Fruit fly (Drosophila melanogaster) whole organism, embryonic: Measurements from ENCODE around the gene CG14995.

Experiments
- Awh ChIP-seq: fragments of 200-800 bp; sonication (Bioruptor generic); IDR thresholded peaks from 2 replicates; pipeline ENCODE4, ENCODE4 v1.3.6; 2022; ENCODE audit warnings: missing biosample characterization, missing genetic modification characterization
- CG11398 ChIP-seq: fragments of 200-800 bp; sonication (Bioruptor generic); optimal IDR thresholded peaks from 2 replicates; lab custom pipeline; 2016; ENCODE audit warnings: missing biosample characterization, missing genetic modification characterization
- CG12104 ChIP-seq: fragments of 200-800 bp; sonication (Bioruptor generic); optimal IDR thresholded peaks from 3 replicates; lab custom pipeline; 2016; ENCODE audit warnings: missing biosample characterization, missing genetic modification characterization
- CG17829 ChIP-seq: fragments of 200-800 bp; optimal IDR thresholded peaks from 2 replicates; lab custom pipeline; 2019; ENCODE audit warnings: missing biosample characterization, mild to moderate bottlenecking, missing genetic modification characterization, moderate library complexity
- CG18476 ChIP-seq: fragments of 200-800 bp; sonication (Bioruptor generic); optimal IDR thresholded peaks from 2 replicates; lab custom pipeline; 2016; ENCODE audit warnings: missing biosample characterization, mild to moderate bottlenecking, missing genetic modification characterization
- CG18599 ChIP-seq: fragments of 200-800 bp; sonication (Bioruptor generic); optimal IDR thresholded peaks from 3 replicates; lab custom pipeline; 2017; ENCODE audit warnings: missing biosample characterization, missing genetic modification characterization, mild to moderate bottlenecking, moderate library complexity, missing genetic modification reagents
- CG2712 ChIP-seq: fragments of 200-800 bp; optimal IDR thresholded peaks from 3 replicates; lab custom pipeline; 2019; ENCODE audit warnings: missing biosample characterization, mild to moderate bottlenecking, missing genetic modification characterization, moderate library complexity
- CG31224 ChIP-seq: fragments of 200-800 bp; sonication (Bioruptor generic); IDR thresholded peaks from 2 replicates; pipeline ENCODE4 v1.3.6; 2022; ENCODE audit warnings: missing biosample characterization, missing genetic modification characterization
- CG3163 ChIP-seq: fragments of 200-800 bp; sonication (Bioruptor generic); optimal IDR thresholded peaks from 3 replicates; lab custom pipeline; 2016; ENCODE audit warnings: missing biosample characterization, missing genetic modification characterization
- CG3407 ChIP-seq: fragments of 200-800 bp; sonication (Bioruptor generic); optimal IDR thresholded peaks from 2 replicates; lab custom pipeline; 2018; ENCODE audit warnings: missing biosample characterization, mild to moderate bottlenecking, missing genetic modification characterization
- CG34422 ChIP-seq: fragments of 200-800 bp; sonication (Bioruptor generic); IDR thresholded peaks from 3 replicates; pipeline ENCODE4 v1.3.6; 2022; ENCODE audit warnings: missing biosample characterization, missing genetic modification characterization
- CG5245 ChIP-seq: fragments of 200-800 bp; sonication (Bioruptor generic); optimal IDR thresholded peaks from 3 replicates; lab custom pipeline; 2016; ENCODE audit warnings: missing biosample characterization, missing genetic modification characterization
- CG6654 ChIP-seq: fragments of 200-800 bp; sonication (Bioruptor generic); optimal IDR thresholded peaks from 2 replicates; lab custom pipeline; 2017; ENCODE audit warnings: missing biosample characterization, mild to moderate bottlenecking, missing genetic modification characterization
- CG9797 ChIP-seq: fragments of 200-800 bp; sonication (Bioruptor generic); optimal IDR thresholded peaks from 3 replicates; lab custom pipeline; 2018; ENCODE audit warnings: missing biosample characterization, mild to moderate bottlenecking, missing genetic modification characterization
- Chrac-16 ChIP-seq: fragments of 200-800 bp; sonication (Bioruptor generic); optimal IDR thresholded peaks from 3 replicates; lab custom pipeline; 2016; ENCODE audit warnings: missing biosample characterization, missing genetic modification characterization
- ERR ChIP-seq: fragments of 200-800 bp; sonication (Bioruptor generic); optimal IDR thresholded peaks from 2 replicates; lab custom pipeline; 2016; ENCODE audit warnings: missing biosample characterization, missing genetic modification characterization
- Ets97D ChIP-seq: fragments of 200-800 bp; sonication (Bioruptor generic); optimal IDR thresholded peaks from 3 replicates; lab custom pipeline; 2016; ENCODE audit warnings: missing biosample characterization, missing genetic modification characterization
- HLH3B ChIP-seq: fragments of 200-800 bp; sonication (Bioruptor generic); IDR thresholded peaks from 2 replicates; pipeline ENCODE4 v1.3.6; 2022; ENCODE audit warnings: missing biosample characterization, missing genetic modification characterization
- Hmx ChIP-seq: fragments of 200-800 bp; sonication (Bioruptor generic); optimal IDR thresholded peaks from 2 replicates; lab custom pipeline; 2016; ENCODE audit warnings: missing biosample characterization, missing genetic modification characterization
- Hr3 ChIP-seq: fragments of 200-800 bp; sonication (Bioruptor generic); optimal IDR thresholded peaks from 3 replicates; lab custom pipeline; 2016; ENCODE audit warnings: missing biosample characterization, missing genetic modification characterization
- Hr78 ChIP-seq, 2 experiments: fragments of 200-800 bp in 1 of 2; fragments of >200 bp in 1 of 2; sonication (Bioruptor generic) in 1 of 2; optimal IDR thresholded peaks; 2 replicates each; lab custom pipeline; 2017 to 2019; ENCODE audit warnings: missing biosample characterization in 2 of 2, missing genetic modification characterization in 2 of 2, mild to moderate bottlenecking in 1 of 2, moderate library complexity in 1 of 2
- Jarid2 ChIP-seq: fragments of 200-800 bp; sonication (Bioruptor generic); optimal IDR thresholded peaks from 3 replicates; lab custom pipeline; 2017; ENCODE audit warnings: mild to moderate bottlenecking, missing biosample characterization, missing genetic modification reagents, missing genetic modification characterization
- MESR4 ChIP-seq: fragments of 200-800 bp; sonication (Bioruptor generic); optimal IDR thresholded peaks from 2 replicates; lab custom pipeline; 2018; ENCODE audit warnings: missing biosample characterization, mild to moderate bottlenecking, missing genetic modification characterization, moderate library complexity
- Mad ChIP-seq: fragments of 200-800 bp; sonication (Bioruptor generic); optimal IDR thresholded peaks from 2 replicates; lab custom pipeline; 2016; ENCODE audit warnings: missing biosample characterization, missing genetic modification characterization
- Nf-YA ChIP-seq: fragments of 200-800 bp; sonication (Bioruptor generic); IDR thresholded peaks from 2 replicates; pipeline ENCODE4 v1.3.6; 2022; ENCODE audit warnings: missing biosample characterization, missing genetic modification characterization
- PHDP ChIP-seq: fragments of 200-800 bp; sonication (Bioruptor generic); optimal IDR thresholded peaks from 3 replicates; lab custom pipeline; 2018; ENCODE audit warnings: missing biosample characterization, mild to moderate bottlenecking, missing genetic modification characterization, moderate library complexity
- Ravus ChIP-seq: fragments of 200-800 bp; sonication (Bioruptor generic); IDR thresholded peaks from 2 replicates; pipeline ENCODE4 v1.3.6; 2022; ENCODE audit warnings: missing biosample characterization, missing genetic modification characterization
- TFAM ChIP-seq: fragments of 200-800 bp; sonication (Bioruptor generic); optimal IDR thresholded peaks from 2 replicates; lab custom pipeline; 2017; ENCODE audit warnings: missing biosample characterization, missing genetic modification characterization, inconsistent platforms
- abd-A ChIP-seq: fragments of 200-800 bp; sonication (Bioruptor generic); optimal IDR thresholded peaks from 3 replicates; lab custom pipeline; 2019; ENCODE audit warnings: missing biosample characterization, mild to moderate bottlenecking, missing genetic modification characterization, moderate library complexity
- br ChIP-seq: fragments of >200 bp; optimal IDR thresholded peaks from 2 replicates; lab custom pipeline; 2017
- chm ChIP-seq: fragments of 200-800 bp; sonication (Bioruptor generic); IDR thresholded peaks from 2 replicates; pipeline ENCODE4 v1.3.6; 2022; ENCODE audit warnings: missing biosample characterization, missing genetic modification characterization
- eve ChIP-seq, 2 experiments: fragments of >200 bp; optimal IDR thresholded peaks; 2 replicates each; lab custom pipeline; 2017; ENCODE audit warnings: missing biosample characterization in 2 of 2, missing genetic modification characterization in 2 of 2
- insv ChIP-seq, 2 experiments: fragments of 200-800 bp; sonication (Bioruptor generic); optimal IDR thresholded peaks; 3 replicates each; lab custom pipeline; 2016 to 2018; ENCODE audit warnings: missing biosample characterization in 2 of 2, missing genetic modification characterization in 2 of 2
- kah ChIP-seq: fragments of 200-800 bp; sonication (Bioruptor generic); optimal IDR thresholded peaks from 2 replicates; lab custom pipeline; 2018; ENCODE audit warnings: missing biosample characterization, mild to moderate bottlenecking, missing genetic modification characterization
- nau ChIP-seq: fragments of 200-800 bp; sonication (Bioruptor generic); optimal IDR thresholded peaks from 3 replicates; lab custom pipeline; 2017; ENCODE audit warnings: missing biosample characterization, mild to moderate bottlenecking, missing genetic modification characterization, missing genetic modification reagents
- nerfin-2 ChIP-seq: fragments of 200-800 bp; sonication (Bioruptor generic); IDR thresholded peaks from 2 replicates; pipeline ENCODE4 v1.3.6; 2022; ENCODE audit warnings: missing biosample characterization, missing genetic modification characterization; ENCODE audit not compliant: partially characterized antibody
- nmo ChIP-seq: fragments of 200-800 bp; sonication (Bioruptor generic); optimal IDR thresholded peaks from 2 replicates; lab custom pipeline; 2018; ENCODE audit warnings: missing biosample characterization, mild to moderate bottlenecking, missing genetic modification characterization, moderate library complexity
- pho ChIP-seq: fragments of 200-800 bp; sonication (Bioruptor generic); optimal IDR thresholded peaks from 2 replicates; lab custom pipeline; 2016; ENCODE audit warnings: missing biosample characterization, missing genetic modification characterization
- prd ChIP-seq, 3 experiments: fragments of >200 bp in 2 of 3; fragments of 200-800 bp in 1 of 3; sonication (Bioruptor generic) in 1 of 3; optimal IDR thresholded peaks in 2 of 3; IDR thresholded peaks in 1 of 3; 2 replicates in 2 of 3; 3 replicates in 1 of 3; pipeline versions ENCODE4 v1.3.6 to Lab custom; 2017 to 2022; ENCODE audit warnings: missing biosample characterization in 1 of 3, missing genetic modification characterization in 1 of 3
- pros ChIP-seq: fragments of 200-800 bp; sonication (Bioruptor generic); optimal IDR thresholded peaks from 3 replicates; lab custom pipeline; 2019; ENCODE audit warnings: missing biosample characterization, mild to moderate bottlenecking, missing genetic modification characterization, moderate library complexity
- sd ChIP-seq: fragments of 200-800 bp; sonication (Bioruptor generic); optimal IDR thresholded peaks from 3 replicates; lab custom pipeline; 2018; ENCODE audit warnings: missing biosample characterization, mild to moderate bottlenecking, missing genetic modification characterization, moderate library complexity
- sens ChIP-seq: fragments of 200-800 bp; sonication (Bioruptor generic); peaks from one replicate; lab custom pipeline; 2016; ENCODE audit warnings: missing biosample characterization, missing genetic modification characterization
- sr ChIP-seq: fragments of 200-800 bp; sonication (Bioruptor generic); IDR thresholded peaks from 3 replicates; pipeline ENCODE4 v1.3.6; 2022; ENCODE audit warnings: missing biosample characterization, missing genetic modification characterization
- ssp ChIP-seq: fragments of 200-800 bp; sonication (Bioruptor generic); IDR thresholded peaks from 2 replicates; pipeline ENCODE4 v1.3.6; 2022; ENCODE audit warnings: missing biosample characterization, missing genetic modification characterization
- toy ChIP-seq: fragments of 200-800 bp; sonication (Bioruptor generic); IDR thresholded peaks from 2 replicates; pipeline ENCODE4 v1.3.6; 2022; ENCODE audit warnings: missing biosample characterization, missing genetic modification characterization
- tx ChIP-seq: fragments of 200-800 bp; sonication (Bioruptor generic); optimal IDR thresholded peaks from 2 replicates; lab custom pipeline; 2016; ENCODE audit warnings: missing biosample characterization, missing genetic modification characterization
- vvl ChIP-seq: fragments of 200-800 bp; sonication (Bioruptor generic); IDR thresholded peaks from 2 replicates; pipeline ENCODE4 v1.3.6; 2022; ENCODE audit warnings: missing biosample characterization, missing genetic modification characterization
- zf30C ChIP-seq: fragments of 200-800 bp; sonication (Bioruptor generic); optimal IDR thresholded peaks from 3 replicates; lab custom pipeline; 2018; ENCODE audit warnings: missing biosample characterization, mild to moderate bottlenecking, missing genetic modification characterization
- zfh1 ChIP-seq: fragments of 200-800 bp; sonication (Bioruptor generic); IDR thresholded peaks from 3 replicates; pipeline ENCODE4 v1.3.6; 2022; ENCODE audit warnings: missing biosample characterization, missing genetic modification characterization

CG14995 gene

DNA sequence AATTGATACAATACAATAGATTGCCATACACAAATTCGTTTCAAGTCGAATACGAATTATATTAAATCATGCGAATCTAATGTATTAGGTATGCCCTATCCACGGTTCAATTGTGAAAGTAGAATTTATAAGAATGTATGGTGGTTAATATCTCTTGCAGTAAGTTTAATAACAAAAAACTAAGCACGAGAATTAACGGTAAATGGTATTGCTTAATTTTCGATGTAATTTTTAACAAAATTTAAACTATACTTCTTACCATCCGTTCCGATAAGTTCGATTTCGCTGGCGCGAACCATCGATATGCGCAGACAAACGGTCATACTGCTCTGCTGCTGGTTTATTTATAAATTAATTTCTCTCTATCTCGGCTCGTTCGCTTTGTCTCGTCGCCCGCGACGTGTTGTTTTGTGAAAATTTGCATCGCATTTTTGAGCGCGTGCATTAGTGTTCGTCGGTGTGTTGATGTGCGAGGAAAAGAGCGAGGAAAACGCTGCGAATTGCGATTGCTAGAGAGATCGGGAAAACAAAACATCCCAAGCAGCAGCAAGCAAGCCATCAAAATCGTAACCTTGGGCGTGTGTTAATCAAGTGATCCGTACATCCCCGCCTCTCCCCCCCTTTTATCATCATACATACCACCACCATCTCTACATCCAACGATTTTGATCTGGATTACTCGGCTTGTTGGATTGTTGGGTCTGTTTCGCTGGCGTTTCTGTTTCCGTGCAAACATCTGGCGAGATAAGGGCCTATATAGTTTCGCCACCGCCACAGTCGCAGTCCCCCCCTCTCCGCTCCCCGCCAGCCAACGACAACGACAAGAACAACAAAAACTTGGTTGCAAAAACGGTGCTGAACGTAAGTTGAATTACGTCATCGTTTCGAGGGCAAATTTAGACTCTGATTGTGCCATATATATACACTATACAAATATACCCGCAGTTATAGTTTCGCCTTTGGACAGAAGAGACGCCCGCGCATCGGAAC lies 497 bp upstream of the CG14995 start, which contains the start of gene Fit1 (continued):
- no peak for TF ChIP-seq Jarid2 (GFP tag; lab: Kevin White, UChicago)
- TF ChIP-seq vvl, result peak; percentile 60
- no peak for TF ChIP-seq Nf-YA (GFP tag; lab: Robert Waterston, UW)
- no peak for TF ChIP-seq CG17829 (tag; lab: Kevin White, UChicago)
- TF ChIP-seq pho (GFP tag; lab: Kevin White, UChicago), result no peak
- peak; percentile 19 for TF ChIP-seq CG18599
- no peak for TF ChIP-seq CG3163 (GFP tag; lab: Kevin White, UChicago)
- TF ChIP-seq sd (tag; lab: Kevin White, UChicago), result peak; percentile 82
- no peak for TF ChIP-seq CG31224
- no peak for TF ChIP-seq insv (GFP tag; optimal IDR thresholded peaks at IDR 0.05; lab: Kevin White, UChicago)
- no peak for TF ChIP-seq Mad (GFP tag; lab: Kevin White, UChicago)
- TF ChIP-seq CG18476, result no peak
- no peak for TF ChIP-seq ERR
- no peak for TF ChIP-seq nerfin-2 (GFP tag; lab: Robert Waterston, UW)
- no peak for TF ChIP-seq tx
- no peak for TF ChIP-seq CG5245
- no peak for TF ChIP-seq CG6654 (GFP tag; lab: Kevin White, UChicago)
- TF ChIP-seq PHDP (tag; lab: Kevin White, UChicago), result no peak
- TF ChIP-seq CG11398 (GFP tag; lab: Kevin White, UChicago), result no peak
- no peak for TF ChIP-seq kah (GFP tag; lab: Kevin White, UChicago)
- TF ChIP-seq eve (GFP tag; optimal IDR thresholded peaks at IDR 0.05; lab: Kevin White, UChicago), result no peak
- no peak for TF ChIP-seq CG2712
- TF ChIP-seq Ets97D (GFP tag; lab: Kevin White, UChicago), result no peak
- no peak for TF ChIP-seq Hmx (GFP tag; lab: Kevin White, UChicago)
- no peak for TF ChIP-seq CG12104 (GFP tag; lab: Kevin White, UChicago)
- peak; percentile 80 for TF ChIP-seq abd-A
- no peak for TF ChIP-seq sr (GFP tag; lab: Robert Waterston, UW)
- TF ChIP-seq Awh (GFP tag; lab: Robert Waterston, UW), result no peak
- no peak for TF ChIP-seq nmo (GFP tag; lab: Kevin White, UChicago)
- TF ChIP-seq sens, result no peak
- no peak for TF ChIP-seq ssp (GFP tag; lab: Robert Waterston, UW)
- TF ChIP-seq zfh1 (GFP tag; lab: Robert Waterston, UW), result no peak
- no peak for TF ChIP-seq CG3407 (GFP tag; lab: Kevin White, UChicago)
- TF ChIP-seq pros (GFP tag; lab: Kevin White, UChicago), result no peak
- peak; percentile 37 for TF ChIP-seq nau (GFP tag; lab: Kevin White, UChicago)
- TF ChIP-seq Hr78 (GFP tag; optimal IDR thresholded peaks at IDR 0.05; lab: Kevin White, UChicago), result no peak
- TF ChIP-seq TFAM (GFP tag; lab: Kevin White, UChicago), result no peak
- no peak for TF ChIP-seq prd (optimal IDR thresholded peaks at IDR 0.05; lab: Kevin White, UChicago)
- no peak for TF ChIP-seq prd (GFP tag; IDR thresholded peaks at IDR 0.05; lab: Robert Waterston, UW)
- no peak for TF ChIP-seq zf30C (GFP tag; lab: Kevin White, UChicago)
- TF ChIP-seq Ravus (GFP tag; lab: Robert Waterston, UW), result no peak
- TF ChIP-seq toy (GFP tag; lab: Robert Waterston, UW), result no peak
- TF ChIP-seq Chrac-16 (GFP tag; lab: Kevin White, UChicago), result no peak
- peak; percentile 55; the same call in 1 of the 3 replicates for TF ChIP-seq CG34422 (GFP tag; lab: Robert Waterston, UW)
- no peak for TF ChIP-seq HLH3B (GFP tag; lab: Robert Waterston, UW)
- TF ChIP-seq Hr3 (GFP tag; lab: Kevin White, UChicago), result no peak
- peak; percentile 48; the same call in 1 of the 2 replicates for TF ChIP-seq chm (GFP tag; lab: Robert Waterston, UW)
- peak; percentile 74 for TF ChIP-seq CG9797 (GFP tag; lab: Kevin White, UChicago)
- TF ChIP-seq MESR4, result peak; percentile 75
- TF ChIP-seq br (lab: Kevin White, UChicago), result no peak
